Worm (Caenorhabditis elegans): ENCODE data around the gene spe-27.

- TF ChIP-seq dao-5 (tag; optimal IDR thresholded peaks at IDR 0.05) = no peak
- TF ChIP-seq him-1 (tag; optimal IDR thresholded peaks at IDR 0.05) = no peak
These were observed 49.4 kb upstream of the spe-27 start for ce11 chrIV:5915152-5915551.
